Worm (Caenorhabditis elegans) whole organism, young adult: Measurements from ENCODE around the gene nlp-21.
A peak's percentile ranks its signal among the peaks of the same experiment; 100 is the strongest.

ENCODE experiments used
- B0019.2 ChIP-seq: fragments of 200-800 bp; sonication (Bioruptor generic); conservative IDR thresholded peaks from 2 replicates; pipeline ENCODE4 v1.3.6; 2022; ENCODE audit warnings: missing genetic modification reagents, missing genetic modification characterization, missing compliant biosample characterization
- B0261.1 ChIP-seq: sonication (generic microtip); optimal IDR thresholded peaks from 2 replicates; lab custom pipeline; 2016; ENCODE audit warnings: mild to moderate bottlenecking, missing genetic modification characterization, moderate library complexity, missing compliant biosample characterization
- F57A8.1 ChIP-seq: fragments of 200-800 bp; sonication (Bioruptor generic); optimal IDR thresholded peaks from 2 replicates; lab custom pipeline; 2018; ENCODE audit warnings: mild to moderate bottlenecking, missing genetic modification characterization, moderate library complexity, missing compliant biosample characterization
- K11D2.4 ChIP-seq: fragments of 200-800 bp; sonication (Bioruptor generic); IDR thresholded peaks from 2 replicates; pipeline ENCODE4 v1.3.6; 2022; ENCODE audit warnings: missing genetic modification reagents, missing genetic modification characterization, missing compliant biosample characterization
- Y53F4B.3 ChIP-seq: fragments of 200-800 bp; sonication (Bioruptor generic); IDR thresholded peaks from 2 replicates; pipeline ENCODE4 v1.3.6; 2022; ENCODE audit warnings: missing genetic modification reagents, missing genetic modification characterization, missing compliant biosample characterization
- Y53G8AR.9 ChIP-seq: fragments of 200-800 bp; sonication (Bioruptor generic); conservative IDR thresholded peaks from 2 replicates; pipeline ENCODE4 v1.3.6; 2022; ENCODE audit warnings: missing genetic modification reagents, missing genetic modification characterization, missing compliant biosample characterization
- akir-1 ChIP-seq: fragments of 200-800 bp; sonication (Bioruptor generic); optimal IDR thresholded peaks from 2 replicates; lab custom pipeline; 2018; ENCODE audit warnings: mild to moderate bottlenecking, missing genetic modification characterization, moderate library complexity, missing compliant biosample characterization
- ama-1 ChIP-seq, 3 experiments: fragments of 150-350 bp in 1 of 3; sonication (generic microtip) in 2 of 3; optimal IDR thresholded peaks; 2 replicates each; lab custom pipeline; 2014 to 2018; ENCODE audit warnings: missing biosample characterization in 2 of 3, missing genetic modification characterization in 2 of 3, missing genetic modification reagents in 2 of 3
- athp-1 ChIP-seq: sonication (generic microtip); optimal IDR thresholded peaks from 2 replicates; lab custom pipeline; 2017; ENCODE audit warnings: mild to moderate bottlenecking, missing genetic modification characterization, missing compliant biosample characterization
- ceh-100 ChIP-seq: fragments of 200-800 bp; sonication (Bioruptor generic); IDR thresholded peaks from 2 replicates; pipeline ENCODE4 v1.3.6; 2022; ENCODE audit warnings: missing genetic modification reagents, missing genetic modification characterization, missing compliant biosample characterization
- ceh-58 ChIP-seq: fragments of 200-800 bp; sonication (Bioruptor generic); IDR thresholded peaks from 2 replicates; pipeline ENCODE4 v1.3.6; 2022; ENCODE audit warnings: missing genetic modification characterization, missing compliant biosample characterization
- chd-7 ChIP-seq: sonication (generic microtip); optimal IDR thresholded peaks from 2 replicates; lab custom pipeline; 2016; ENCODE audit warnings: mild to moderate bottlenecking, missing genetic modification characterization, moderate library complexity, missing compliant biosample characterization
- die-1 ChIP-seq: sonication (generic microtip); optimal IDR thresholded peaks from 2 replicates; lab custom pipeline; 2016; ENCODE audit warnings: missing genotype, mild to moderate bottlenecking, missing genetic modification characterization, missing compliant biosample characterization
- egl-18 ChIP-seq: fragments of 200-800 bp; sonication (Bioruptor generic); IDR thresholded peaks from 2 replicates; pipeline ENCODE4 v1.3.6; 2022; ENCODE audit warnings: missing genetic modification reagents, missing genetic modification characterization, missing compliant biosample characterization
- egl-44 ChIP-seq: fragments of 200-800 bp; sonication (Bioruptor generic); IDR thresholded peaks from 2 replicates; pipeline ENCODE4 v1.3.6; 2022; ENCODE audit warnings: missing genetic modification reagents, missing genetic modification characterization, missing compliant biosample characterization
- ets-4 ChIP-seq: fragments of 200-800 bp; sonication (Bioruptor generic); optimal IDR thresholded peaks from 2 replicates; lab custom pipeline; 2018; ENCODE audit warnings: mild to moderate bottlenecking, missing genetic modification characterization, missing compliant biosample characterization
- hlh-26 ChIP-seq: fragments of 200-800 bp; sonication (Bioruptor generic); conservative IDR thresholded peaks from 2 replicates; pipeline ENCODE4 v1.3.6; 2022; ENCODE audit warnings: missing genetic modification reagents, missing genetic modification characterization, missing compliant biosample characterization
- hmg-20 ChIP-seq: fragments of 200-800 bp; sonication (Bioruptor generic); IDR thresholded peaks from 2 replicates; pipeline ENCODE4 v1.3.6; 2022; ENCODE audit warnings: missing genetic modification reagents, missing genetic modification characterization, missing compliant biosample characterization
- let-526 ChIP-seq: fragments of 200-800 bp; sonication (Bioruptor generic); IDR thresholded peaks from 2 replicates; pipeline ENCODE4 v1.3.6; 2022; ENCODE audit warnings: missing genetic modification reagents, missing genetic modification characterization, missing compliant biosample characterization
- let-607 ChIP-seq, 2 experiments: fragments of 200-800 bp in 1 of 2; sonication (Bioruptor generic) in 1 of 2; sonication (generic microtip) in 1 of 2; optimal IDR thresholded peaks; 2 replicates each; lab custom pipeline; 2016 to 2018; ENCODE audit warnings: mild to moderate bottlenecking in 2 of 2, missing compliant biosample characterization in 2 of 2, missing genetic modification characterization in 2 of 2, moderate library complexity in 2 of 2, missing genotype in 1 of 2
- lsl-1 ChIP-seq: fragments of 200-800 bp; sonication (Bioruptor generic); optimal IDR thresholded peaks from 2 replicates; lab custom pipeline; 2018; ENCODE audit warnings: mild to moderate bottlenecking, missing genetic modification characterization, moderate library complexity, missing compliant biosample characterization
- lsy-27 ChIP-seq: sonication (generic microtip); optimal IDR thresholded peaks from 2 replicates; lab custom pipeline; 2017; ENCODE audit warnings: missing genetic modification characterization, mild to moderate bottlenecking, missing compliant biosample characterization, antibody characterized with exemption, missing genotype, borderline replicate concordance; ENCODE audit not compliant: insufficient read depth
- madf-6 ChIP-seq: fragments of 200-800 bp; sonication (Bioruptor generic); IDR thresholded peaks from 2 replicates; pipeline ENCODE4 v1.3.6; 2022; ENCODE audit warnings: missing genetic modification reagents, missing genetic modification characterization, missing compliant biosample characterization
- madf-8 ChIP-seq: fragments of 200-800 bp; sonication (Bioruptor generic); conservative IDR thresholded peaks from 2 replicates; pipeline ENCODE4 v1.3.6; 2022; ENCODE audit warnings: missing genetic modification reagents, missing genetic modification characterization, missing compliant biosample characterization
- nhr-90 ChIP-seq: sonication (generic microtip); optimal IDR thresholded peaks from 2 replicates; lab custom pipeline; 2016; ENCODE audit warnings: missing genotype, mild to moderate bottlenecking, missing genetic modification characterization, missing compliant biosample characterization
- rcor-1 ChIP-seq: fragments of 200-800 bp; sonication (Bioruptor generic); IDR thresholded peaks from 2 replicates; pipeline ENCODE4 v1.3.6; 2022; ENCODE audit warnings: missing genetic modification reagents, missing genetic modification characterization, missing compliant biosample characterization
- repo-1 ChIP-seq: sonication (generic microtip); optimal IDR thresholded peaks from 2 replicates; lab custom pipeline; 2017; ENCODE audit warnings: mild to moderate bottlenecking, missing genetic modification characterization, missing compliant biosample characterization
- sdz-38 ChIP-seq: sonication (generic microtip); optimal IDR thresholded peaks from 2 replicates; lab custom pipeline; 2016; ENCODE audit warnings: missing genotype, missing genetic modification characterization, missing compliant biosample characterization
- sea-2 ChIP-seq: fragments of 200-800 bp; sonication (Bioruptor generic); IDR thresholded peaks from 2 replicates; pipeline ENCODE4 v1.3.6; 2022; ENCODE audit warnings: missing genetic modification characterization, missing compliant biosample characterization
- unc-130 ChIP-seq: sonication (generic microtip); optimal IDR thresholded peaks from 2 replicates; lab custom pipeline; 2016; ENCODE audit warnings: missing genetic modification reagents, missing genetic modification characterization, missing compliant biosample characterization
- unc-62 ChIP-seq: fragments of 150-350 bp; optimal IDR thresholded peaks from 2 replicates; lab custom pipeline; 2014; ENCODE audit warnings: missing biosample characterization, missing genetic modification reagents, missing genetic modification characterization
- ztf-18 ChIP-seq: sonication (generic microtip); optimal IDR thresholded peaks from 2 replicates; lab custom pipeline; 2016; ENCODE audit warnings: missing genotype, mild to moderate bottlenecking, missing genetic modification characterization, missing compliant biosample characterization
- ztf-25 ChIP-seq: fragments of 200-800 bp; sonication (Bioruptor generic); IDR thresholded peaks from 2 replicates; pipeline ENCODE4 v1.3.6; 2022; ENCODE audit warnings: missing genetic modification reagents, missing genetic modification characterization, missing compliant biosample characterization
- ztf-26 ChIP-seq: sonication (generic microtip); optimal IDR thresholded peaks from 2 replicates; lab custom pipeline; 2017; ENCODE audit warnings: missing genetic modification characterization, missing compliant biosample characterization
- ztf-6 ChIP-seq: fragments of 200-800 bp; sonication (Bioruptor generic); IDR thresholded peaks from 2 replicates; pipeline ENCODE4 v1.3.6; 2022; ENCODE audit warnings: missing genetic modification reagents, missing genetic modification characterization, missing compliant biosample characterization

Gene nlp-21

ce11 chrIII:11397499-11397898 lies 4.4 kb upstream of the nlp-21 start, which contains the start of gene Y47D3B.3:
Y47D3B.3 (plus strand) TSS chrIII:11397799.
- TF ChIP-seq lsy-27 (tag; lab: Kevin White, UChicago) (no peak), B0261.1 (no peak), nhr-90 (tag; lab: Kevin White, UChicago) (no peak), egl-18 (no peak), sea-2 (GFP tag; lab: Robert Waterston, UW) (no peak)

ce11 chrIII:11392740-11393139 lies 322 bp downstream of the nlp-21 start:
- TF ChIP-seq rcor-1 = no peak
- no peak for TF ChIP-seq hmg-20 (GFP tag; lab: Robert Waterston, UW)
- no peak for TF ChIP-seq let-607 (tag; optimal IDR thresholded peaks at IDR 0.05; lab: Kevin White, UChicago)
- TF ChIP-seq chd-7 (tag; lab: Kevin White, UChicago) = no peak
- TF ChIP-seq ama-1 (optimal IDR thresholded peaks at IDR 0.05; lab: Kevin White, UChicago) = no peak
- no peak for TF ChIP-seq ama-1 (GFP tag; optimal IDR thresholded peaks at IDR 0.05; lab: Kevin White, UChicago)
- no peak for TF ChIP-seq lsl-1 (GFP tag; lab: Kevin White, UChicago)
- TF ChIP-seq repo-1 = no peak
- no peak for TF ChIP-seq akir-1 (GFP tag; lab: Kevin White, UChicago)
- no peak for TF ChIP-seq egl-18
- no peak for TF ChIP-seq die-1
- TF ChIP-seq sdz-38 (tag; lab: Kevin White, UChicago) = no peak
- no peak for TF ChIP-seq F57A8.1
- TF ChIP-seq unc-130 (GFP tag; lab: Kevin White, UChicago) = no peak
- TF ChIP-seq ceh-58 (GFP tag; lab: Robert Waterston, UW) = no peak
- TF ChIP-seq madf-8 (GFP tag; lab: Robert Waterston, UW) = no peak

- TF ChIP-seq madf-6 (0 out of 2 replicates have a peak, but pooled peaks have one; percentile 10), athp-1 (tag; lab: Kevin White, UChicago) (no peak), egl-44 (0 out of 2 replicates have a peak, but pooled peaks have one; percentile 29)
Observed at ce11 chrIII:11391601-11392520, 1.2 kb downstream of the nlp-21 start.

ce11 chrIII:11390832-11391231 lies 2.2 kb downstream of the nlp-21 start:
- TF ChIP-seq Y53G8AR.9 (GFP tag; lab: Robert Waterston, UW) (no peak), ztf-26 (tag; lab: Kevin White, UChicago) (no peak), B0019.2 (GFP tag; lab: Robert Waterston, UW) (no peak), unc-62 (GFP tag; lab: Kevin White, UChicago) (no peak), egl-18 (no peak), K11D2.4 (GFP tag; lab: Robert Waterston, UW) (no peak), ztf-25 (GFP tag; lab: Robert Waterston, UW) (no peak), Y53F4B.3 (no peak), ztf-18 (tag; lab: Kevin White, UChicago) (no peak), hlh-26 (GFP tag; lab: Robert Waterston, UW) (no peak), ets-4 (GFP tag; lab: Kevin White, UChicago) (no peak), let-526 (no peak), sea-2 (GFP tag; lab: Robert Waterston, UW) (no peak), ztf-6 (no peak), ceh-100 (GFP tag; lab: Robert Waterston, UW) (no peak)
